Fruit fly (Drosophila melanogaster): ENCODE results near the gene CG4678.

CG4678 gene

DNA sequence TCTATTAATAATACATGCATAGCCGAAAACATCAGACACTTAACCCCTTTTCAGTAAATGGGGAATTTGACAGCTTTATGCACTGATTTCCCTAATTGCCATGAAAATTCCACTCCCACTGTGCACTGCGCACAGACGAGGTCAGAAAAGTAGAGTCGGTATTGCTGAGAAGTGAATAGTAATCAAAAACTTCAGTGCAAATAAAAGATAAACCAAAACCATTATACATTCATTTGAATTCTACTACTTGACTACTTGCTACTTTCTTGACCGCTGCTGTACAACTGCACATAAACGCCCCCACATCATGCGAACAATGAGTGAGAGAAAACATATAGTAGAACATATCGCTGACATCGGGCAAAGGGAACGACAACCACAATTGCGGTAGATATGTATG, 4.5 kb upstream of the CG4678 start (continued):
- TF ChIP-seq CG7372 (GFP tag; IDR thresholded peaks at IDR 0.05) = peak; percentile 74; the same call in 1 of the 2 replicates
- peak; percentile 49; the same call in 1 of the 2 replicates for TF ChIP-seq CG17612 (GFP tag; IDR thresholded peaks at IDR 0.05)
- peak; percentile 89 for TF ChIP-seq Ptx1 (GFP tag; IDR thresholded peaks at IDR 0.05)
- peak; percentile 67 for TF ChIP-seq CG4404 (GFP tag; IDR thresholded peaks at IDR 0.05)
- TF ChIP-seq bigmax (GFP tag; optimal IDR thresholded peaks at IDR 0.05) = no peak
- no peak for TF ChIP-seq CG13287 (GFP tag; IDR thresholded peaks at IDR 0.05; ENCODE audit: partially characterized antibody)
- peak; percentile 91 for TF ChIP-seq CG2199 (GFP tag; IDR thresholded peaks at IDR 0.05)
- peak; percentile 68 for TF ChIP-seq cato (GFP tag; optimal IDR thresholded peaks at IDR 0.05; ENCODE audit: borderline replicate concordance)
- no peak for TF ChIP-seq unc-4 (GFP tag; IDR thresholded peaks at IDR 0.05; ENCODE audit: partially characterized antibody)
- peak; percentile 83 for TF ChIP-seq CG30403 (GFP tag; optimal IDR thresholded peaks at IDR 0.05)
- TF ChIP-seq CG17568 (GFP tag; optimal IDR thresholded peaks at IDR 0.05) = peak; percentile 79
- no peak for TF ChIP-seq CG43689 (GFP tag; IDR thresholded peaks at IDR 0.05)
- peak; percentile 75 for TF ChIP-seq mam (GFP tag; optimal IDR thresholded peaks at IDR 0.05)
- TF ChIP-seq CG17361 (GFP tag; IDR thresholded peaks at IDR 0.05) = peak; percentile 85
- peak; percentile 76 for TF ChIP-seq CG11723 (GFP tag; optimal IDR thresholded peaks at IDR 0.05)
- peak; percentile 80 for TF ChIP-seq disco-r (GFP tag; optimal IDR thresholded peaks at IDR 0.05)
- peak; percentile 67; the same call in 1 of the 2 replicates for TF ChIP-seq CG16779 (GFP tag; IDR thresholded peaks at IDR 0.05)
- TF ChIP-seq Nf-YB (GFP tag; optimal IDR thresholded peaks at IDR 0.05) = peak; percentile 63
- peak; percentile 86 for TF ChIP-seq esg (GFP tag; conservative IDR thresholded peaks at IDR 0.05)
- TF ChIP-seq CG17802 (tag; optimal IDR thresholded peaks at IDR 0.05) = peak; percentile 74
- TF ChIP-seq bab2 (GFP tag; optimal IDR thresholded peaks at IDR 0.05) = peak; percentile 89
- peak; percentile 1 for TF ChIP-seq YL-1 (GFP tag; optimal IDR thresholded peaks at IDR 0.05)
- peak; percentile 89 for TF ChIP-seq CG14441 (GFP tag; IDR thresholded peaks at IDR 0.05)
- TF ChIP-seq bowl (GFP tag; IDR thresholded peaks at IDR 0.05) = peak; percentile 81
- TF ChIP-seq unpg (GFP tag; optimal IDR thresholded peaks at IDR 0.05) = peak; percentile 91
- TF ChIP-seq CG12659 (GFP tag; optimal IDR thresholded peaks at IDR 0.05) = peak; percentile 76
- no peak for TF ChIP-seq CG2129 (GFP tag; IDR thresholded peaks at IDR 0.05; ENCODE audit: partially characterized antibody)
- TF ChIP-seq pan (optimal IDR thresholded peaks at IDR 0.05) = no peak
- TF ChIP-seq pan (GFP tag; optimal IDR thresholded peaks at IDR 0.05 in 1 of 2, IDR thresholded peaks at IDR 0.05 in 1 of 2) = peak in 1 of 2 experiments; percentile 88
- peak; percentile 1 for TF ChIP-seq Nf-YC (tag; optimal IDR thresholded peaks at IDR 0.05)
- peak; percentile 40 for TF ChIP-seq CG4617 (GFP tag; optimal IDR thresholded peaks at IDR 0.05; ENCODE audit: borderline replicate concordance)
- TF ChIP-seq wek (GFP tag; optimal IDR thresholded peaks at IDR 0.05) = peak; percentile 74
- TF ChIP-seq E2f2 (GFP tag; IDR thresholded peaks at IDR 0.05) = peak; percentile 61; the same call in 1 of the 2 replicates
- TF ChIP-seq phol (tag; optimal IDR thresholded peaks at IDR 0.05) = peak; percentile 84
- peak; percentile 22 for TF ChIP-seq abd-A (tag; optimal IDR thresholded peaks at IDR 0.05)
- TF ChIP-seq jing (GFP tag; optimal IDR thresholded peaks at IDR 0.05) = peak; percentile 89
- peak; percentile 81 for TF ChIP-seq CG18764 (GFP tag; optimal IDR thresholded peaks at IDR 0.05)
- peak; percentile 83 for TF ChIP-seq B-H1 (GFP tag; IDR thresholded peaks at IDR 0.05)
- peak; percentile 89 for TF ChIP-seq CG6689 (GFP tag; IDR thresholded peaks at IDR 0.05)
- no peak for TF ChIP-seq CG1832 (GFP tag; optimal IDR thresholded peaks at IDR 0.05)
- TF ChIP-seq Blimp-1 (GFP tag; optimal IDR thresholded peaks at IDR 0.05) = peak; percentile 82
- peak; percentile 69 for TF ChIP-seq Fer3 (tag; optimal IDR thresholded peaks at IDR 0.05)
- peak; percentile 64 for TF ChIP-seq CG7556 (GFP tag; optimal IDR thresholded peaks at IDR 0.05)
- peak; percentile 83 for TF ChIP-seq Side (GFP tag; optimal IDR thresholded peaks at IDR 0.05)
- TF ChIP-seq ttk (GFP tag; IDR thresholded peaks at IDR 0.05) = peak; percentile 90
- TF ChIP-seq CG17912 (GFP tag; optimal IDR thresholded peaks at IDR 0.05) = no peak
- peak; percentile 49; the same call in 1 of the 2 replicates for TF ChIP-seq CkIIα-i1 (GFP tag; IDR thresholded peaks at IDR 0.05)
- peak in 1 of 3 experiments; percentile 81 for TF ChIP-seq lola (GFP tag; optimal IDR thresholded peaks at IDR 0.05)
- peak; percentile 91 for TF ChIP-seq vvl (GFP tag; IDR thresholded peaks at IDR 0.05)
- peak; percentile 24; the same call in 1 of the 2 replicates for TF ChIP-seq gt (GFP tag; IDR thresholded peaks at IDR 0.05)
